Fruit fly (Drosophila melanogaster) Kc167 (cell line): ENCODE measurements around the gene CG42571.

Experiments used
- Sin3A ChIP-seq: fragments of >200 bp; optimal IDR thresholded peaks from 2 replicates; lab custom pipeline; 2018; ENCODE audit warnings: missing external identifiers
- ttk ChIP-seq: sonication (Bioruptor generic); optimal IDR thresholded peaks from 2 replicates; lab custom pipeline; 2017; ENCODE audit warnings: missing external identifiers

DNA sequence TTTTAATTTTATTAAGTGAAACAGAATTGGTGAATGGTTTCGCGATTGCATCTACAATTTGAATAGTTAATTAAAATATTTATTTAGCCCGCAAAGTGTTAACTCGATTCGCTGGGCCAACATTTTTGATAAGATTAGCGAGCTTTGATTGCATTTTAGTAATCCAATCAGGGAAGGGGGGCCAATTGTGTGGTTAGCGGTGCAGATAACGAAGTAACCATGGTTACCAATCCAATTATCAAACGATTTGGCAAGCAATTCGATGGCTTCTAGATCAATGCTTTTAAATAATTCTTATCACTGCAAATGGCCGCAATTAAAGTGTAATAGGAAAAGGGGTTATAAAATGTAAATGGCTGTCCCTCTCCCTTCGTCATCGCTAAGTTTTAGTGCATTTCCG, 23.9 kb upstream of the CG42571 start:
- TF ChIP-seq Sin3A (lab: Kevin White, UChicago) (no peak), ttk (lab: Kevin White, UChicago) (no peak)
